Worm (Caenorhabditis elegans): ENCODE data around the gene idpp-11.
A peak's percentile ranks its signal among the peaks of the same experiment; 100 is the strongest.

The idpp-11 gene

ce11 chrX:7823108-7823704 lies 19.1 kb upstream of the idpp-11 start, which contains the start of gene eef-1A.2 (continued):
- peak; percentile 81 for TF ChIP-seq nhr-84 (tag; optimal IDR thresholded peaks at IDR 0.05)

DNA sequence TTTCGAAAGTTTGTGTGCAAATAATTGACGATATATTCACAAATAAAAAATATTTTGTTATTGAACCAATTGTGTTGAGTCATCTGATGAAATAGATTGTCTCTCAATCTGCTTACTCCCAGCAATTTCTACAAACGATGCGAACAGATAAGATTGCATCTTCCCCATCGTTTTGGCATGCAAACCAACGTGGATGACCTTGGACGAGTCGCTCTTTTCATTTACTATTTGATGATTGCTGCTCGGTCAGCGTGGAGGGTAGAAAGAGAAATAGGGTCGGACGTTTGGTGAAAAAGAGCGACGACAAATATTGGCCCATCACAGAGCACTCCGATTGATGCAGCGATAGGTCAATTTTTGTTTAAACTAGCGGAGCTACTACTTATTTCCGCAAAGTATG lies 16.6 kb upstream of the idpp-11 start:
- TF ChIP-seq hpl-2 (GFP tag; optimal IDR thresholded peaks at IDR 0.05), result peak; percentile 26
- TF ChIP-seq mep-1 (tag; optimal IDR thresholded peaks at IDR 0.05), result peak; percentile 70
- TF ChIP-seq lir-3 (tag; optimal IDR thresholded peaks at IDR 0.05; ENCODE audit: poor library complexity), result peak; percentile 11
- peak; percentile 11 for TF ChIP-seq C16A3.4 (tag; optimal IDR thresholded peaks at IDR 0.05)
- peak; percentile 64 for TF ChIP-seq nhr-71 (tag; optimal IDR thresholded peaks at IDR 0.05)
- no peak for TF ChIP-seq sptf-1 (tag; optimal IDR thresholded peaks at IDR 0.05)
- TF ChIP-seq ama-1 (optimal IDR thresholded peaks at IDR 0.05), result peak; percentile 70
- peak; percentile 5 for TF ChIP-seq nhr-76 (tag; optimal IDR thresholded peaks at IDR 0.05)
- peak in 1 of 2 experiments; percentile 19 for TF ChIP-seq egl-27 (tag; optimal IDR thresholded peaks at IDR 0.05)
- peak; percentile 7 for TF ChIP-seq fos-1 (tag; optimal IDR thresholded peaks at IDR 0.05)
- peak; percentile 30 for TF ChIP-seq skn-1 (tag; optimal IDR thresholded peaks at IDR 0.05)
- peak in 1 of 2 experiments; percentile 40 for TF ChIP-seq efl-1 (optimal IDR thresholded peaks at IDR 0.05)
- TF ChIP-seq efl-1 (GFP tag; optimal IDR thresholded peaks at IDR 0.05 in 1 of 2), result peak in 1 of 2 experiments; percentile 90
- peak; percentile 30 for TF ChIP-seq efl-3 (GFP tag; optimal IDR thresholded peaks at IDR 0.05)
- TF ChIP-seq tbx-2 (tag; optimal IDR thresholded peaks at IDR 0.05), result peak; percentile 30
- peak; percentile 56 for TF ChIP-seq nhr-47 (tag; optimal IDR thresholded peaks at IDR 0.05)
- peak; percentile 87 for TF ChIP-seq lin-14 (GFP tag; optimal IDR thresholded peaks at IDR 0.05)
- TF ChIP-seq nhr-77 (tag; optimal IDR thresholded peaks at IDR 0.05), result peak; percentile 65
- peak; percentile 41 for TF ChIP-seq elt-2 (tag; optimal IDR thresholded peaks at IDR 0.05)
- no peak for TF ChIP-seq pag-3 (tag; optimal IDR thresholded peaks at IDR 0.05; ENCODE audit: borderline replicate concordance, insufficient read depth)
- no peak for TF ChIP-seq ceh-90 (tag; optimal IDR thresholded peaks at IDR 0.05)
- TF ChIP-seq unc-98 (GFP tag; IDR thresholded peaks at IDR 0.05), result no peak
- peak; percentile 65 for TF ChIP-seq nhr-20 (tag; optimal IDR thresholded peaks at IDR 0.05)
- peak; percentile 53 for TF ChIP-seq blmp-1 (tag; optimal IDR thresholded peaks at IDR 0.05)
- TF ChIP-seq jun-1 (tag; optimal IDR thresholded peaks at IDR 0.05), result no peak
- no peak for TF ChIP-seq unc-30 (tag; optimal IDR thresholded peaks at IDR 0.05)
- TF ChIP-seq lsy-2 (tag; optimal IDR thresholded peaks at IDR 0.05), result peak; percentile 40 to 72
- no peak for TF ChIP-seq fkh-8 (tag; optimal IDR thresholded peaks at IDR 0.05)
- peak; percentile 14 for TF ChIP-seq swsn-7 (tag; optimal IDR thresholded peaks at IDR 0.05)
- no peak for TF ChIP-seq C04F5.9 (tag; optimal IDR thresholded peaks at IDR 0.05)
- TF ChIP-seq mef-2 (tag; optimal IDR thresholded peaks at IDR 0.05), result no peak
- TF ChIP-seq zip-4 (GFP tag; optimal IDR thresholded peaks at IDR 0.05), result no peak
- TF ChIP-seq irx-1 (tag; optimal IDR thresholded peaks at IDR 0.05), result no peak
- peak; percentile 36 for TF ChIP-seq rnt-1 (tag; optimal IDR thresholded peaks at IDR 0.05)
- TF ChIP-seq nhr-90 (tag; optimal IDR thresholded peaks at IDR 0.05; ENCODE audit: poor library complexity), result peak; percentile 75
- TF ChIP-seq snu-23 (GFP tag; optimal IDR thresholded peaks at IDR 0.05), result peak; percentile 63
- TF ChIP-seq ets-5 (GFP tag; IDR thresholded peaks at IDR 0.05), result no peak
- peak; percentile 91 for TF ChIP-seq nhr-85 (tag)
- peak in 1 of 2 experiments; percentile 46 for TF ChIP-seq mdl-1 (tag; optimal IDR thresholded peaks at IDR 0.05)
- peak; percentile 28 for TF ChIP-seq xbp-1 (tag; optimal IDR thresholded peaks at IDR 0.05)
- TF ChIP-seq hlh-17 (GFP tag; optimal IDR thresholded peaks at IDR 0.05; ENCODE audit: borderline replicate concordance), result no peak
- no peak for TF ChIP-seq fkh-10 (GFP tag; optimal IDR thresholded peaks at IDR 0.05)
- TF ChIP-seq unc-86 (tag; optimal IDR thresholded peaks at IDR 0.05), result no peak
- peak in 1 of 2 experiments; percentile 14 for TF ChIP-seq lin-35 (GFP tag; optimal IDR thresholded peaks at IDR 0.05)
- TF ChIP-seq elt-3 (tag; optimal IDR thresholded peaks at IDR 0.05), result peak in 4 of 6 experiments; percentile 38 to 59 (median 53)
- TF ChIP-seq unc-130 (tag; optimal IDR thresholded peaks at IDR 0.05), result peak; percentile 29
- TF ChIP-seq aly-2 (tag; optimal IDR thresholded peaks at IDR 0.05), result peak; percentile 93
